Worm (Caenorhabditis elegans) whole organism, mixed stage, embryonic: ENCODE measurements around the gene daf-31.

ENCODE experiments used
- M03D4.4 ChIP-seq: sonication (generic microtip); optimal IDR thresholded peaks from 2 replicates; lab custom pipeline; 2017; ENCODE audit warnings: mild to moderate bottlenecking, missing genetic modification characterization, missing compliant biosample characterization
- blmp-1 ChIP-seq: fragments of 150-350 bp; optimal IDR thresholded peaks from 2 replicates; lab custom pipeline; 2014; ENCODE audit warnings: missing biosample characterization, missing genetic modification characterization
- ces-1 ChIP-seq: fragments of 150-350 bp; optimal IDR thresholded peaks from 2 replicates; lab custom pipeline; 2014; ENCODE audit warnings: missing biosample characterization, missing genetic modification reagents, missing genetic modification characterization
- cnd-1 ChIP-seq: fragments of 200-800 bp; sonication (Bioruptor generic); optimal IDR thresholded peaks from 2 replicates; lab custom pipeline; 2018; ENCODE audit warnings: mild to moderate bottlenecking, missing genetic modification characterization, missing compliant biosample characterization
- elt-1 ChIP-seq: sonication (generic microtip); optimal IDR thresholded peaks from 2 replicates; lab custom pipeline; 2017; ENCODE audit warnings: missing genetic modification characterization, mild to moderate bottlenecking, missing compliant biosample characterization, antibody characterized with exemption, moderate library complexity, borderline replicate concordance; ENCODE audit not compliant: insufficient read depth
- ham-2 ChIP-seq: fragments of 200-800 bp; sonication (Bioruptor generic); optimal IDR thresholded peaks from 2 replicates; lab custom pipeline; 2018; ENCODE audit warnings: mild to moderate bottlenecking, missing genetic modification characterization, missing compliant biosample characterization
- lin-13 ChIP-seq: fragments of 150-350 bp; optimal IDR thresholded peaks from 2 replicates; lab custom pipeline; 2014; ENCODE audit warnings: missing biosample characterization, missing genetic modification characterization
- nhr-237 ChIP-seq: fragments of 150-350 bp; optimal IDR thresholded peaks from 2 replicates; lab custom pipeline; 2014; ENCODE audit warnings: missing biosample characterization, missing genetic modification characterization
- nhr-76 ChIP-seq: sonication (generic microtip); optimal IDR thresholded peaks from 2 replicates; lab custom pipeline; 2017; ENCODE audit warnings: missing biosample characterization, missing genetic modification characterization
- snpc-4 ChIP-seq: fragments of 150-350 bp; optimal IDR thresholded peaks from 2 replicates; lab custom pipeline; 2014; ENCODE audit warnings: missing biosample characterization, missing genetic modification characterization
- sptf-1 ChIP-seq: sonication (generic microtip); optimal IDR thresholded peaks from 2 replicates; lab custom pipeline; 2017; ENCODE audit warnings: mild to moderate bottlenecking, missing genetic modification characterization, moderate library complexity, missing compliant biosample characterization
- unc-120 ChIP-seq: sonication (generic microtip); optimal IDR thresholded peaks from 2 replicates; lab custom pipeline; 2017; ENCODE audit warnings: missing genetic modification characterization, missing compliant biosample characterization; ENCODE audit not compliant: poor library complexity, severe bottlenecking

DNA sequence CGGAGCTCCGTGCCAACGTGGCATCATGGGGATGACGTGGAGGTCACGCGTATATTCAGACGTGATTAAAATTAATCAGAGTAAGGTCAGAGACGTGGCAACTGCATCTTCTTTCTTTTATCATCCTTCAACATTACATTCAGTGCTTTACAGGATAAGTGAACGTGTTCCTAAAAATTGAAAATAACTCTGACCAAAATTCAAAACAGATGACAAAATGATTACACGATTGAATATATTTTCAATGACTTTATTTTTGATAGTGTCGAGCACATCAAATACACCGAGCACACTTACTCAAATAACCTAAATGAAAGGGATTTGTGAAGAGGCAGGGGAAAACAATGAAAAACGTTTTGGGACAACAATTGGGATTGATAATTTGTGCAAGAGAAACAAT lies 3.7 kb upstream of the daf-31 start, which contains the start of gene K07H8.9:
- TF ChIP-seq M03D4.4 (tag; lab: Kevin White, UChicago) (no peak), ham-2 (GFP tag; lab: Kevin White, UChicago) (no peak), blmp-1 (tag; lab: Kevin White, UChicago) (no peak), lin-13 (tag; lab: Kevin White, UChicago) (no peak), snpc-4 (tag; lab: Kevin White, UChicago) (no peak), ces-1 (no peak), cnd-1 (tag; lab: Kevin White, UChicago) (no peak), nhr-76 (tag; lab: Kevin White, UChicago) (no peak), nhr-237 (tag; lab: Kevin White, UChicago) (no peak), elt-1 (tag; lab: Kevin White, UChicago) (no peak), sptf-1 (no peak), unc-120 (tag; lab: Kevin White, UChicago) (no peak)
